Fruit fly (Drosophila melanogaster) whole organism: Measurements from ENCODE around the gene CG18130.

Experiments
- CG8478 ChIP-seq: fragments of >200 bp; optimal IDR thresholded peaks from 2 replicates; lab custom pipeline; 2018; ENCODE audit warnings: inconsistent platforms
- Dll ChIP-seq: fragments of >200 bp; optimal IDR thresholded peaks from 2 replicates; lab custom pipeline; 2017
- EcR ChIP-seq, 2 experiments: fragments of >200 bp; optimal IDR thresholded peaks; 2 replicates each; lab custom pipeline; 2017; ENCODE audit warnings: missing biosample characterization in 2 of 2, missing genetic modification characterization in 2 of 2, missing genetic modification reagents in 2 of 2
- pan ChIP-seq: fragments of >200 bp; optimal IDR thresholded peaks from 2 replicates; lab custom pipeline; 2017
- psq ChIP-seq: fragments of >200 bp; optimal IDR thresholded peaks from 2 replicates; lab custom pipeline; 2017
- usp ChIP-seq: fragments of >200 bp; optimal IDR thresholded peaks from 2 replicates; lab custom pipeline; 2017; ENCODE audit warnings: missing biosample characterization, missing genetic modification characterization, mixed read lengths

The CG18130 gene

DNA sequence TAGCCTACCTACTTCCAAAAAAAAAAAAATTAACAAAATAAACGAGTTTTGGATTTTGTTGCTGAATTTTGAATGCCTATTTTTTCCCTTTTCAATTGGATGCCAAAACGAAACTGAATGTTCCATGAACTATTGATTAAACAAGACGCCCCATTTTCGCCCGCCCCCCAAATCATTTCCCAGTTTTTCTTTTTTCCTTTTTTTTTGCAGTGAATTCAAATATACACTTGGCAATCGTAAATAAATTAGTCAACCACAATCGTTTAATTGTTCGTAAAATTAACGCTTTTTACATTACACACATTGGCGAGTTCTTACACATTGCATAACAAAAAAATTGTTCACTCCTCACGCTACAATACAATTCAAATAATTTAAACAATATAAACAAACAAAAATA, at the start of gene CG18130:
Gene CG18130 (minus strand): TSS at position 101 of the 400 bp plus-strand sequence.
- TF ChIP-seq EcR (GFP tag; optimal IDR thresholded peaks at IDR 0.05; lab: Kevin White, UChicago) (no peak), usp (GFP tag; lab: Kevin White, UChicago) (no peak), pan (no peak), Dll (lab: Kevin White, UChicago) (no peak), psq (no peak)

DNA sequence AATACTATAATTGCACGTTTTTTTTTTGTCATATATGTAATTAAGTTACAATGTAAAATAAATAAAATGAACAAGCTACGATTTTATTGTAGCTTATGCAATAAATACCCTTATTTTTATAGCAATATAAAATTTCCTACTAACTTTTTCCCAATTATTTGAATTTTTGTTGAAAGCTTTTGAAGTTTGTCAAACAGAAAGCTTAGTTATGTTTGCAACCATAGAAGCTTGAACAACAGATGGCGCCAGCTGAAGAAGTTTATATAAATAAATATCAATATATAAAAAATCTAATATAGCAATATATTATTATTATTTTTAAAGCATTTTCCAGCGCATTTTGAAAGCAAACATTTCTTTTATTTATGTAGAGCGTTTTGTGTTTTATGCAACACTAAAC, 42.6 kb upstream of the CG18130 start:
- TF ChIP-seq EcR (GFP tag; optimal IDR thresholded peaks at IDR 0.05; lab: Kevin White, UChicago) (no peak), Dll (lab: Kevin White, UChicago) (no peak), usp (GFP tag; lab: Kevin White, UChicago) (no peak), psq (no peak), pan (no peak), CG8478 (lab: Kevin White, UChicago) (no peak)

DNA sequence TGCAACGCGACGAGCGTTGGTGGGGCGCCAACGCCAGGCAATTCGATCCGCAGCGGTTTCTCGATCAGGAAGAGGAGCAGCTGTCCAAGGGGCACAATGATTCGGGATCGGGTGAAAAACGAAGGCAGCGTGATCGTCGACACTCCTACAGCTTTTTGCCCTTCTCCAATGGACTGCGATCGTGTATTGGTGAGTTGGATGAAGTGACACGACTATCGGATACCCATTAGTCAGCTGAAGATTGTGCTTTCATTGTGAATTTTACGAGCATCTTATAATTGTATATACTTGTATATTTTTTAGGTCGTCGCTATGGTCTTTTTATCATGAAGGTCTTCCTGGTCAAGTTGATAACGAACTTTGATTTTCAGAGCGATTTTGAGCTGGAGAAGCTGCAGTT, 42.1 kb upstream of the CG18130 start:
- no peak for TF ChIP-seq Dll (lab: Kevin White, UChicago)
- TF ChIP-seq EcR (GFP tag; optimal IDR thresholded peaks at IDR 0.05; lab: Kevin White, UChicago) = no peak
- TF ChIP-seq usp (GFP tag; lab: Kevin White, UChicago) = no peak
- no peak for TF ChIP-seq pan
- TF ChIP-seq psq = no peak
- no peak for TF ChIP-seq CG8478 (lab: Kevin White, UChicago)

DNA sequence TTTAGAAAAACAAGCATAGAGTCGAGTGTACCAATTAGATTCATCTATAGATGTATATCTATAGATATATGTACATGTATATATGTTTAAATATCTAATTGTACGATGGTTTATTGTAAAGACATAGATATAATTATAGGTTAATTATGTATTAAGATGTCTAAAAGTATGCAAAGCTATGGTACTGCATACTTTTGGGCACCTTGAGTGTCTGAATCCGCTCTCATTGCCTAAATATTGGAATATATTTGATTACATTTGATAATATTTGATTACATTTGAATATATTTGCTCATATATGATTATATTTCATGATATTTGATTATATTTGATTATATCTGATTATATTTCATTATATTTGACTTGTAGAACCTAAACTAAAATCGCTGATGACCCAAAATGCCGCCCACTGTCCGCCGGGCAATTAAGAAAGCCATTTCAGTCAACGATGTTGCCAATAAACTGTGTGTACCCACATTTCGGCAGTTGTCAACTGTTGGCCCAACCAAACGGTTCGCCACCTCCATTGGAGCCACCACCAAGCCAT, 39.6 kb upstream of the CG18130 start, which contains the start of gene Cyp318a1:
Gene Cyp318a1 (plus strand): TSS at position 497 of the 547 bp plus-strand sequence.
- TF ChIP-seq EcR (GFP tag; optimal IDR thresholded peaks at IDR 0.05; lab: Kevin White, UChicago) (no peak), psq (no peak), CG8478 (lab: Kevin White, UChicago) (no peak), Dll (lab: Kevin White, UChicago) (no peak), usp (GFP tag; lab: Kevin White, UChicago) (no peak), pan (no peak)

DNA sequence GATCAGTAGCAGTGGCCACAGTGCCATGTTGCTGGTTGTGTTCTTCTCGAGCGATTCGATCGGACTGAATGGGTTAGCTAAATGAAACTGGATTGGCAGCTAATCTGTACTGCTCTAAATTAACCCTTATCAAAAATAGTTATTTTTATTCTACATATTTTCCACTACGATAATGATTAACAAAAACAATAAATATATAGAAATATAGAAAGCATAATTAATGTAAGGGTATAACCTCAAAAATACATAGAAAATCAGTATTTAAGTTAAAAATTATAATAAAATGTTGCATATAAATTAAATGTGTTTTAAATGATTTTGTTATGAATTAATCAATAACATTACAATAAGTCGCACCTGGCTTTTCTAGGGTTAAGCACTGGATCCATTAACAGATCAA, 38.8 kb upstream of the CG18130 start, which contains the start of gene Cyp311a1:
Gene Cyp311a1 (minus strand): TSS at position 66 of the 400 bp plus-strand sequence.
- TF ChIP-seq EcR (GFP tag; optimal IDR thresholded peaks at IDR 0.05; lab: Kevin White, UChicago) (no peak), Dll (lab: Kevin White, UChicago) (no peak), psq (no peak), usp (GFP tag; lab: Kevin White, UChicago) (no peak), CG8478 (lab: Kevin White, UChicago) (no peak), pan (no peak)

DNA sequence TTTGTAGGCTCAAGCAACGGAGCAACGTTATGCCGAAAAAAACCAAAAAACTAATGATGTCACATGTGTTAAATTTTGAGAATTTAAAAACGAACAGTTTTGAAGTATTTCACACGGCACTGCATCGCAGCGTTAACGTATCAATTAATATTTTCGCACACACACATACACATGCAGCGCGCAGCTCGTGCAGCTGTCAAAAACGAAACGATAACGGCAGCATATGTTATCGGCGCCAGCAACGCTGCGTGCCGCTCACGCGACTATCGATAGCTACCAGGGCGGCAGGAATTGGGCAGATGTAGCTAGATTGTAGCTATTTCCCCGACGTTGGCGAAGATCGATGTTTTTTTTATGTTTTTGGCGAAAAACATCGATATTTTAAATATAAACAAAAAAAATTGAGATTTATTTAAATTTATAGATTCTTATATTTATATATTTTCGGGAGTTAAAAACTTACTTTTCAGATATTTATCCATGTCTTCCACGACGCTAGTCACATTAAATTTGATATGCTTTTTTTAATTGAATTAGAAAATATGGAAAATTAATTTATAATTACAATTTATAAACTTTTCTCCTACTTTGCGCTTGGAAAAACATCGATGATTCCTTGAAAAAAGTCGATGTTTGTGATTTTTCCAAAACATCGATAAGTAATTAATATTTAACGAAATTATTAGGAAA, 36.4 kb upstream of the CG18130 start, which contains the start of gene Usp7:
Gene Usp7 (minus strand): TSS at position 208 of the 690 bp plus-strand sequence.
- no peak for TF ChIP-seq pan
- TF ChIP-seq usp (GFP tag; lab: Kevin White, UChicago) = no peak
- TF ChIP-seq EcR (GFP tag; optimal IDR thresholded peaks at IDR 0.05; lab: Kevin White, UChicago) = no peak
- TF ChIP-seq Dll (lab: Kevin White, UChicago) = no peak
- no peak for TF ChIP-seq psq
- no peak for TF ChIP-seq CG8478 (lab: Kevin White, UChicago)

DNA sequence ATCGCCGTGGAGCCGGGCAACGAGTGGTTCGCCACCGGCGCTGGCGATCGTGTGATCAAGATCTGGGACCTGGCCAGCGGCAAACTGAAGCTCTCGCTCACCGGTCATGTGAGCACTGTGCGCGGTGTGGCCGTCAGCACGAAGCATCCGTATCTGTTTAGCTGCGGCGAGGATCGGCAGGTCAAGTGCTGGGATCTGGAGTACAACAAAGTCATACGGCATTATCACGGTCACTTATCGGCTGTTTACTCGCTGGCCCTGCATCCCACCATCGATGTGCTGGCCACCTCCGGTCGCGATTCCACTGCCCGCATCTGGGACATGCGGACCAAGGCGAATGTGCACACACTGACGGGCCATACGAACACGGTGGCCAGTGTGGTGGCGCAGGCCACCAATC, 29.2 kb upstream of the CG18130 start:
- TF ChIP-seq CG8478 (lab: Kevin White, UChicago) (no peak), psq (no peak), pan (no peak), usp (GFP tag; lab: Kevin White, UChicago) (no peak), EcR (GFP tag; optimal IDR thresholded peaks at IDR 0.05; lab: Kevin White, UChicago) (no peak), Dll (lab: Kevin White, UChicago) (no peak)

DNA sequence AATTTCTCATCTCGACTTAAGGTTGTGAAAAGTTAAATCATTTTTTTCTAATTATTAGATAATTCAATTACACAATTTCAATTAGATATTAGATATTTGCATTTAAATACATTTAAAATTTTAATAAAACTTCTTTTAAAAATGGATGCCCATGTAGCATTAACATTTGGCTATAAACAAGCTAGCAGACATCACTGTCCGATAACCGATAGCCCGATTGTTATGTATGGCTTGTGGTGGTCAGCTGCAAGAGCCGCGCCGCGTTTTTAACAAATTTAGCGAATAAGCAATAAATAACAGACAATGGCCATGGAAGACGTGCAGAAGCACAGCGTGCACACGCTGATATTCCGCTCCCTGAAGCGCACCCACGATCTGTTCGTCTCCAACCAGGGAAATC, 28.3 kb upstream of the CG18130 start, which contains the start of gene Tango4:
Gene Tango4 (plus strand): TSS at position 212 of the 400 bp plus-strand sequence.
- no peak for TF ChIP-seq CG8478 (lab: Kevin White, UChicago)
- TF ChIP-seq usp (GFP tag; lab: Kevin White, UChicago) = no peak
- no peak for TF ChIP-seq Dll (lab: Kevin White, UChicago)
- no peak for TF ChIP-seq psq
- TF ChIP-seq pan = no peak

DNA sequence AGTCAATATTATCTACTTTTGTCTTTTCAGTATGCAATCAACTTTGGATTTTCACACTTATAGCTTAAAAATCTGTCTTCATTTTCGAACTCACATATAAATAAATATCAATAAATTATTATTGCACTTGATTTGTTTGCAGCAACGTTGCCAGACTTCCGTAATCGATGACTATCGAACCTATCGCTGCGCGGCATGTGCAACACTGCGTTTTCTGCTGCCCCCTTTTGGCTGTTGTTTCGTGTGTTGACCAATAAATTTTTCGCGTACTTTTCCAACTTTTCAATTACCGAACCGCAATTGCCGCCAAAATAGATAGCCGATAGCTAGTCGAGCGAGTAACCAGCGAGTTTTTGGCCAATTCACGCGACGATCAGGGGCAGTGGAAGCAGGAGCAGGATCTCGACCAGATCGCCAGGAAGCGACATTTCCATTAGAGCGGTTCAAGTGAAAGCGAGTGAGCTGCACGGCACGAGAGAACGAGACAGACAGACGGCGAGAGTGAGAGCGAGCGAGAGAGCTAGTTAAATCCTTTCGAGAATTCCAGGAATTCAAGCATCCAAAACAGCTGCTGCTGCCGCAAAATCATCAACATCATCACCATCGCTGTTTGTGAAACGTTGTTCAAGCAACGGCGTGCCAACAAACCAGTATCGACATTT, 26.0 kb upstream of the CG18130 start, which contains the start of gene Lsm12a:
Gene Lsm12a (plus strand): TSS at position 201 of the 662 bp plus-strand sequence.
- TF ChIP-seq EcR (GFP tag; optimal IDR thresholded peaks at IDR 0.05; lab: Kevin White, UChicago) = no peak
- peak; percentile 13 for TF ChIP-seq CG8478 (lab: Kevin White, UChicago)

DNA sequence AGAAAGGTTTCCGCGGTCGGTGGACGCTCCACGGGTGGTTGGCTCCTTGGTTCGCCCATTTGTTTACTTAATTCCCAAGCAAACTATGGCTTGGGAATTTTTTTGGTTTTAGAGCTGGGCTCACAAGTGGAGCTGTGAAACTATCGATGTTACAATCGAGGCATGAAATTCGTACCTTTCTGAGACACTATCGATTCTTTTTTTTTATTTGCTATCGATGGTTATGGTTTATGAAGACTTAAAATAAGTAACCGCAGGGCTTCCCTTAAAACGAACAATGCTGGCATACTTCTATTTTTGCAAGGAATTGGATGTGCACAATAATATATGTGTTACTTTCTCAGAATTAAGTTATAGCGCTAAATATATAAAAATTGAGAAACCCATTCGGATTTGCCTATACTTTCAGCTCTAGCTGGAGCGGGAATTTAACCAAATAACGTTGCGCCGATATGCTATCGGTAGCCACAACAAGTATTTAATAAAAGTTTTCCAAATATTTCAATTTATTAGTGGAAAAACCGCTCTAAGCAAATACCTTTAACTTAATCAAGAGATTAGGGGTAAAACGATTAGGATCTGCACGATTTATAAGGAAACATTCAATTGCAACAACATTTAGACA, 25.4 kb upstream of the CG18130 start, which contains the start of gene Chrac-16:
Gene Chrac-16 (minus strand): TSS at position 147 of the 625 bp plus-strand sequence.
- no peak for TF ChIP-seq CG8478 (lab: Kevin White, UChicago)
- TF ChIP-seq Dll (lab: Kevin White, UChicago) = no peak
- no peak for TF ChIP-seq EcR (GFP tag; optimal IDR thresholded peaks at IDR 0.05; lab: Kevin White, UChicago)

DNA sequence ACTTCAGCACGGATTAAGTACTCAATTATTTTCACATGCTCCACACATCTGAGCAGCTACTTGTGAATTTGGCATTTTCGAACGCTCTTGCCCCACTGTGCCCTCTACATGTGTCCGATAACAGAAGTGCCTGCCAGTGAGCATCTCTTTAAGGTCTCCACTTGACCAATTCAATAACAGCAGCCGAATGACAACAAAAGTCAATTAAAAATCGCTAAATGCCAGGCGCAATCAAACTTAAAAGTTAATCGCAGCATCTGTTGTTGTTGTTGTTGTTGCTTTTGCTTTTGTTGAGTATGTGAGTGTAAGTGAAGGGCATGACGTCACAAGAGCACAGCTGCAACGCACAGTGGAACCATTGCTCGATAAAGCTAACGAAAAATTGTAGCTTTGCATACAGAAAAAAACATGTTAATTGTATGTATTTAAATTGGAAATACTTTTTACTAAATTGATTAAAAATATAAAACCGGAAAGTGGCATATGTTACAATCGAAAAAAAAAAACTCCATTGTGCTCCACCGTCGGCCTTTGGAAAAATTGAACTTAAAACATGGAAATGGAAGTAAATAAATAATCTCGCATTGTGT, 22.3 kb upstream of the CG18130 start:
- no peak for TF ChIP-seq CG8478 (lab: Kevin White, UChicago)
- no peak for TF ChIP-seq EcR (GFP tag; optimal IDR thresholded peaks at IDR 0.05; lab: Kevin White, UChicago)
- TF ChIP-seq usp (GFP tag; lab: Kevin White, UChicago) = no peak
- TF ChIP-seq psq = no peak
- no peak for TF ChIP-seq Dll (lab: Kevin White, UChicago)
